Fruit fly (Drosophila melanogaster) whole organism, pupa: ENCODE results near the gene CG9701.
A peak's percentile ranks its signal among the peaks of the same experiment; 100 is the strongest.

Experiments
- CG10348 ChIP-seq: fragments of 200-800 bp; sonication (Bioruptor generic); IDR thresholded peaks from 2 replicates; pipeline ENCODE4 v1.3.6; 2022; ENCODE audit warnings: missing biosample characterization, missing genetic modification characterization
- CG12605 ChIP-seq: fragments of 200-800 bp; sonication (Bioruptor generic); IDR thresholded peaks from 2 replicates; pipeline ENCODE4 v1.3.6; 2022; ENCODE audit warnings: missing biosample characterization, missing genetic modification characterization
- CG13204 ChIP-seq: fragments of 200-800 bp; sonication (Bioruptor generic); optimal IDR thresholded peaks from 2 replicates; lab custom pipeline; 2018; ENCODE audit warnings: missing biosample characterization, mild to moderate bottlenecking, missing genetic modification characterization, moderate library complexity
- CG15710 ChIP-seq: fragments of 200-800 bp; sonication (Bioruptor generic); optimal IDR thresholded peaks from 2 replicates; lab custom pipeline; 2018; ENCODE audit warnings: missing biosample characterization, mild to moderate bottlenecking, missing genetic modification characterization, moderate library complexity
- CG17806 ChIP-seq: fragments of 200-800 bp; sonication (Bioruptor generic); optimal IDR thresholded peaks from 2 replicates; lab custom pipeline; 2018; ENCODE audit warnings: missing biosample characterization, mild to moderate bottlenecking, missing genetic modification characterization, moderate library complexity
- CG32121 ChIP-seq: fragments of 200-800 bp; sonication (Bioruptor generic); IDR thresholded peaks from 2 replicates; pipeline ENCODE4 v1.3.6; 2022; ENCODE audit warnings: missing biosample characterization, missing genetic modification characterization
- CG34367 ChIP-seq: fragments of 200-800 bp; sonication (Bioruptor generic); optimal IDR thresholded peaks from 2 replicates; lab custom pipeline; 2018; ENCODE audit warnings: missing biosample characterization, mild to moderate bottlenecking, missing genetic modification characterization
- CG4496 ChIP-seq: fragments of 200-800 bp; sonication (Bioruptor generic); IDR thresholded peaks from 3 replicates; pipeline ENCODE4 v1.3.6; 2022; ENCODE audit warnings: missing biosample characterization, missing genetic modification characterization
- CG8159 ChIP-seq: fragments of 200-800 bp; sonication (Bioruptor generic); optimal IDR thresholded peaks from 3 replicates; lab custom pipeline; 2018; ENCODE audit warnings: missing biosample characterization, mild to moderate bottlenecking, missing genetic modification characterization, moderate library complexity
- CG8301 ChIP-seq: fragments of 200-800 bp; sonication (Bioruptor generic); optimal IDR thresholded peaks from 2 replicates; lab custom pipeline; 2018; ENCODE audit warnings: missing biosample characterization, mild to moderate bottlenecking, missing genetic modification characterization
- CG9948 ChIP-seq: fragments of 200-800 bp; sonication (Bioruptor generic); optimal IDR thresholded peaks from 2 replicates; lab custom pipeline; 2018; ENCODE audit warnings: missing biosample characterization, mild to moderate bottlenecking, missing genetic modification characterization, moderate library complexity
- D1 ChIP-seq: fragments of 200-800 bp; sonication (Bioruptor generic); optimal IDR thresholded peaks from 2 replicates; lab custom pipeline; 2018; ENCODE audit warnings: missing biosample characterization, mild to moderate bottlenecking, missing genetic modification characterization, moderate library complexity
- EcR ChIP-seq: fragments of 200-800 bp; sonication (Bioruptor generic); optimal IDR thresholded peaks from 3 replicates; lab custom pipeline; 2019; ENCODE audit warnings: missing biosample characterization, missing genetic modification characterization, mild to moderate bottlenecking, moderate library complexity, missing genetic modification reagents
- Ets98B ChIP-seq: fragments of 200-800 bp; sonication (Bioruptor generic); IDR thresholded peaks from 2 replicates; pipeline ENCODE4 v1.3.6; 2022; ENCODE audit warnings: missing biosample characterization, missing genetic modification characterization
- Pif1A ChIP-seq: fragments of 200-800 bp; sonication (Bioruptor generic); optimal IDR thresholded peaks from 3 replicates; lab custom pipeline; 2016; ENCODE audit warnings: missing biosample characterization, missing genetic modification characterization
- Pif1B ChIP-seq: fragments of 200-800 bp; sonication (Bioruptor generic); optimal IDR thresholded peaks from 3 replicates; lab custom pipeline; 2016; ENCODE audit warnings: missing biosample characterization, missing genetic modification characterization
- Snoo ChIP-seq: fragments of 200-800 bp; sonication (Bioruptor generic); optimal IDR thresholded peaks from 3 replicates; lab custom pipeline; 2017; ENCODE audit warnings: missing biosample characterization, mild to moderate bottlenecking, missing genetic modification characterization, inconsistent platforms
- fd96Ca ChIP-seq: fragments of 200-800 bp; sonication (Bioruptor generic); IDR thresholded peaks from 3 replicates; pipeline ENCODE4 v1.3.6; 2022; ENCODE audit warnings: missing biosample characterization, missing genetic modification characterization
- gl ChIP-seq: fragments of 200-800 bp; sonication (Bioruptor generic); optimal IDR thresholded peaks from 2 replicates; lab custom pipeline; 2018; ENCODE audit warnings: missing biosample characterization, mild to moderate bottlenecking, missing genetic modification characterization
- rn ChIP-seq: fragments of 200-800 bp; sonication (Bioruptor generic); IDR thresholded peaks from 2 replicates; pipeline ENCODE4 v1.3.6; 2022; ENCODE audit warnings: missing biosample characterization, missing genetic modification characterization

Gene CG9701

DNA sequence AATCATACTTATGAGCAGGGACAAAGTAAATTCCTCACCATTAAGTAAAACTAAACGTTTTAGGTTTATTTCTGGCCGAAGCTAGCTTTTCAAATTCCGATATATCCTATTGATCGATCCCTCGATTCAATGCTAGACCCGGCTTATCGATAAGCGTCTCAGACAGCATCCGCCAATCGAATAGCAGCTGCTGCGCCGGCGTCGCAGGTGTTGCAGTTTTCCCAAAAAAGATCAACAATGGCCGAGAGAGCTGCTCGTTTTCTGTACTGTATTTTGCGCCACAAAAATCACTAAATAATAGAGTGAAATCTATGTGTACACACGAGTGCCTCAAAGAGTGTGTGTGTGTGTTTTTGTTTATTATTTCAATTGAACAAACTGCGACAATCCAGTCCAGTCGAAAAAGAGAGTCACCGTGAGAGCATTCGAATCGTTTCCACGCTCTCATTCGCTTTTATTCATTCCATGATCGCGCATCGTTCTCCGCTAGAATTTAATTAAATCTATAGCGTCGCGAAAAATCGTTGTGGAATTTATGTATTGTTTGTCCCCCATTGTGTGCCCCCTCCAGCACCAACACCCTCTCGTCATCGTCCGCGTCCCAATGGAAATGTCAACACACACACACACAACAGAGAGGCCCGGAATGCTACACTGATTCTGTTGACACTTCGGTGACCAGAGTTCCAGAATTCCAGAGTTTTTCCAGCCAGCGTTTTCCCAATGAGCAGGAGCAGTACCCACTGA, 19.7 kb upstream of the CG9701 start:
- TF ChIP-seq CG34367 (tag; lab: Kevin White, UChicago) = no peak

DNA sequence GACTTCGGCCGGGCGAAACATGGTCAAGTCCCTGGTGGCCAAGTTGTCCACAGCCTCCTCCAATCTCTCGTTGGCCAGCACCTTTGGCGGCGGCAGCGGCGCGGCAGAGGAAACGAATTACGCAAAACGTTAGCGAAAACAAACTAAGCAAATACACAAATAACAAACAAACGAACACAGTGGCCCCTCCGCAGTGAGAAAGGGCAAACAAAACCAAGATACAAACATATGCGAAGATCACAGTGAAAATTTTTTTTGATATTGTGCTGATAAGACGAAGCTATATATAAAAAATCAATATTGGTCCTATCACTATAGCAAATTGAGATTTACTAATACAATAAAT, 19.2 kb upstream of the CG9701 start:
- TF ChIP-seq CG4496 (GFP tag; lab: Robert Waterston, UW) = 0 out of 3 replicates have a peak, but pooled peaks have one; percentile 37
- peak; percentile 22; the same call in 1 of the 2 replicates for TF ChIP-seq Ets98B (GFP tag; lab: Robert Waterston, UW)
- no peak for TF ChIP-seq CG17806 (tag; lab: Kevin White, UChicago)
- TF ChIP-seq rn (GFP tag; lab: Robert Waterston, UW) = no peak

- TF ChIP-seq Snoo (no peak), CG8159 (tag; lab: Kevin White, UChicago) (no peak), CG4496 (GFP tag; lab: Robert Waterston, UW) (no peak), gl (tag; lab: Kevin White, UChicago) (no peak)
Measured at dm6 chr3L:16724561-16724960, 8.8 kb upstream of the CG9701 start, which contains the start of gene CG13031. Gene CG13031 (plus strand): TSS chr3L:16724861.

- TF ChIP-seq CG9948 (tag; lab: Kevin White, UChicago) (no peak), CG10348 (GFP tag; lab: Robert Waterston, UW) (no peak), CG32121 (GFP tag; lab: Robert Waterston, UW) (no peak)
Measured at dm6 chr3L:16726069-16726591, 7.2 kb upstream of the CG9701 start, which contains the start of the genes CG13026 and PGRP-SB2. Gene CG13026 (minus strand): TSS chr3L:16726169. Gene PGRP-SB2 (plus strand): TSS chr3L:16726541.

dm6 chr3L:16727939-16728635, 5.3 kb upstream of the CG9701 start, which contains the start of gene PGRP-SB1:
Gene PGRP-SB1 (minus strand): TSS chr3L:16727989.
- TF ChIP-seq CG34367 (tag; lab: Kevin White, UChicago) (no peak), CG8159 (tag; lab: Kevin White, UChicago) (no peak), EcR (no peak), Pif1A (no peak), CG13204 (GFP tag; lab: Kevin White, UChicago) (no peak), D1 (tag; lab: Kevin White, UChicago) (no peak), CG12605 (GFP tag; lab: Robert Waterston, UW) (no peak)

DNA sequence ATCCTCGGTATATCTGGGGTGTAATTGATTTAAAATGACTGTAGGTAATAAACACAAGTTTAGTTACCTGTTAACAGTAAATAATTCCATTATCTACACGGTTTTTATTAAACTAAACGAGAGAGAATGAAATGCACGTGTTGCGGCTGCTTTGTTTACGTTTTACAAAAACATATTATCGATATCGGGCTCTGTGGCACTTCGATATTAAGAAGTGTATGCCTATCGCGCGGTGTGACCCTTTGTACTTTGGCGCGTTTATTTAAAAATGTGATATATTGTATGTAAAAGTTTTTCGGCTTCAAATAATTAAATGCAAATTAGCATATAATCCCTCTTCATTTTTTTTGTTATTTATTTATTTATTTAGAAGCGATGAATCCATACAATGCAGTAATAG, 2.7 kb upstream of the CG9701 start, which contains the start of gene Dbp73D:
Gene Dbp73D, minus strand, starts transcription at position 174 of the 400 bp plus-strand sequence.
- no peak for TF ChIP-seq CG15710
- no peak for TF ChIP-seq CG13204 (GFP tag; lab: Kevin White, UChicago)
- no peak for TF ChIP-seq fd96Ca (GFP tag; lab: Robert Waterston, UW)
- TF ChIP-seq CG4496 (GFP tag; lab: Robert Waterston, UW) = no peak
- no peak for TF ChIP-seq CG34367 (tag; lab: Kevin White, UChicago)
- no peak for TF ChIP-seq rn (GFP tag; lab: Robert Waterston, UW)
- no peak for TF ChIP-seq CG10348 (GFP tag; lab: Robert Waterston, UW)
- no peak for TF ChIP-seq Pif1A
- TF ChIP-seq Snoo = no peak

- TF ChIP-seq gl (tag; lab: Kevin White, UChicago) (no peak), CG17806 (tag; lab: Kevin White, UChicago) (no peak), CG9948 (tag; lab: Kevin White, UChicago) (no peak), CG15710 (no peak), D1 (tag; lab: Kevin White, UChicago) (peak; percentile 67), CG13204 (GFP tag; lab: Kevin White, UChicago) (no peak), Ets98B (GFP tag; lab: Robert Waterston, UW) (no peak)
Measured at dm6 chr3L:16741660-16742059, 8.3 kb downstream of the CG9701 start.

DNA sequence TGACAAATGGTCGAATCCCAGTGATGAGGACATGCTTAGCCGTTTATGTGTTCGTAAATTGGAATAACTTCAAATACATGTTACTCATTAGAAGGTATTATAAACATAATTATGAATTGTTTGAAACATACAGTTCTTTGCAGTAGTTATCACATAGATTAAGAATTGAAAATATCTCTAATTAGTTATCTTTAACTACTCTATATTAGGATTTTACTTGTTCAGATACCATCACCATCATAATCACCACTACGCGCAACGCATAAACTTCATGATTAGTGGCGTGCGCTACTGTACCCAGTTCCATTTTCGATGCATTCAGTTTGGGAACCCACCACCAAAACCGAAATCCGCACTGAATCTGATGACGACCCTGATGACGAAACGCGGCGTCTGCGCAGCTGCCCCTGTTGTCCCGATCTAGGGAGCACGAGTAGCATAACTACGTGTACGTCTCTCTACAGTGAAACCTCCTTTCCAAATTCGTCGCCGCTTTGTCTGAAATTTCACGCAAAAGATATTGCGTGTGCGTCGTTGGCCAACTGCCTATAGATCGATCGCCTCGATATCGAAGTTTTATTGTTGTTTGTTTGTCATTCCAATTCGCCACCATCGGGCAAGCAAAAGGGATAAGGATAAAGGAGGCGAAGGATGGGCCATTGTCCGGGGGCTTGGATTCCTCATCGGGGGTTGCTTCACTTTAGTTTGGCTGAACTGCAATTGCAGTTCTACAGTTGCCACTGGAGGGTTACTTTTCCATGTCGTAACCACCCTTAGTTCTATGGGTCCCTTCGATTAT, 10.8 kb downstream of the CG9701 start:
- TF ChIP-seq Pif1B (GFP tag; lab: Kevin White, UChicago) = no peak
- no peak for TF ChIP-seq CG8301
- TF ChIP-seq CG12605 (GFP tag; lab: Robert Waterston, UW) = no peak
